Fruit fly (Drosophila melanogaster): ENCODE data around the gene Sfp26Ad.

dm6 chr2L:5980862-5981432 lies 37.8 kb upstream of the Sfp26Ad start, which contains the start of gene chic:
- no peak for TF ChIP-seq usp (GFP tag; optimal IDR thresholded peaks at IDR 0.05)
- TF ChIP-seq psq (optimal IDR thresholded peaks at IDR 0.05), result no peak

All from whole organism.